Worm (Caenorhabditis elegans) whole organism, L4/young adult: Measurements from ENCODE around the gene ZC412.5.
A peak's percentile ranks its signal among the peaks of the same experiment; 100 is the strongest.

ENCODE experiments used
- W03F9.2 ChIP-seq: fragments of 150-350 bp; optimal IDR thresholded peaks from 2 replicates; lab custom pipeline; 2014; ENCODE audit warnings: missing biosample characterization, missing genetic modification characterization
- dao-5 ChIP-seq: sonication (generic microtip); optimal IDR thresholded peaks from 2 replicates; lab custom pipeline; 2016; ENCODE audit warnings: missing genotype, missing genetic modification characterization, moderate library complexity, missing compliant biosample characterization
- him-1 ChIP-seq: sonication (generic microtip); optimal IDR thresholded peaks from 2 replicates; lab custom pipeline; 2016; ENCODE audit warnings: missing genotype, missing genetic modification reagents, missing genetic modification characterization, missing compliant biosample characterization

The ZC412.5 gene

DNA sequence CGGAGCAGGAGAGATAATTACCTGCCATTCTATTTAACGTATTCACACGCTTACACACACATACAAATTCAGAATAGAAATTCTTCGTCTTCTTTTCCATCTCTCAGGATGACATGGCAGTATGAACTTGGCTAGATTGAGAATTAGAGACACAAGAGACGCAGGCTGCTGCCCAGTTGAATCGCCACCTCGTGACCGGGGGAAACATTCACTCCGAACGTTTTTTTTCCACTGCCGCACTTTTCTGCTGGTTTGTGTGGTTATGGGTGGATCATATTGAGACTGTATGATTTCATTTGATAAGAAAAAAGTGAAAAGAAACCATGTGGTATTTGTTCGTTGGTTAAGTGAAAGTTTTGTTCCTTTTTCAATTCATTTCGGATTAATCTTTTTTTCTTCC lies 25.6 kb downstream of the ZC412.5 start:
- TF ChIP-seq him-1 (tag; lab: Kevin White, UChicago): no peak
- TF ChIP-seq dao-5 (tag; lab: Kevin White, UChicago): no peak
- TF ChIP-seq W03F9.2 (tag; lab: Kevin White, UChicago): peak; percentile 64

- TF ChIP-seq him-1 (tag; lab: Kevin White, UChicago): no peak
- TF ChIP-seq dao-5 (tag; lab: Kevin White, UChicago): no peak
- peak; percentile 54 for TF ChIP-seq W03F9.2 (tag; lab: Kevin White, UChicago)
Observed at ce11 chrV:14848510-14849206, 26.6 kb downstream of the ZC412.5 start.

ce11 chrV:14847291-14847915 lies 27.9 kb downstream of the ZC412.5 start, which contains the start of gene ret-1:
ret-1 (minus strand) TSS chrV:14847413.
- TF ChIP-seq W03F9.2 (tag; lab: Kevin White, UChicago) (no peak), him-1 (tag; lab: Kevin White, UChicago) (no peak)

- TF ChIP-seq W03F9.2 (tag; lab: Kevin White, UChicago) (no peak), dao-5 (tag; lab: Kevin White, UChicago) (no peak), him-1 (tag; lab: Kevin White, UChicago) (no peak)
Observed at ce11 chrV:14841660-14842059, 33.6 kb downstream of the ZC412.5 start.

- TF ChIP-seq him-1 (tag; lab: Kevin White, UChicago) (no peak), dao-5 (tag; lab: Kevin White, UChicago) (no peak), W03F9.2 (tag; lab: Kevin White, UChicago) (no peak)
Observed at ce11 chrV:14838130-14838529, 37.1 kb downstream of the ZC412.5 start.

ce11 chrV:14835075-14835991 lies 39.9 kb downstream of the ZC412.5 start:
- TF ChIP-seq him-1 (tag; lab: Kevin White, UChicago) (no peak), dao-5 (tag; lab: Kevin White, UChicago) (no peak), W03F9.2 (tag; lab: Kevin White, UChicago) (no peak)

DNA sequence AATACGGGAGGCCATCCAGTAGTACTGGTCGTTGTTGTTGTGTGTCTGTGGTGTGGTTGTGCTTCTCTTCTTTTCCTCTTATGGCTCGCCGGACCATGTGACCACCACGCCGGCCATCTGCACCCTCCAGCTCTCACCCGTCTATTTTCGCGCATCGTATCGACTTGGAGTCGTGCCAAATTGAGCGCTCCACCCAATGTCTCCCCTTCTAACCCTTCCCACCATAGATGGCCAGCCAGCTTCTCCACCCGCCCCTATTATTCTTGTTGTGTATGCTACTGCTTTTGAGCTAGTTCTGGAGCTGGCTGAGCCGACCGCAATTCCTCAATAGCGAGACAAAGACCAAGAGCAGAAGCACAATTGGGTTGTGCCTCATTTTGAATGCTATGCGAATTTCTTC lies 42.1 kb downstream of the ZC412.5 start:
- TF ChIP-seq him-1 (tag; lab: Kevin White, UChicago) (peak; percentile 4), W03F9.2 (tag; lab: Kevin White, UChicago) (no peak), dao-5 (tag; lab: Kevin White, UChicago) (no peak)

ce11 chrV:14832789-14833187 lies 42.5 kb downstream of the ZC412.5 start:
- TF ChIP-seq dao-5 (tag; lab: Kevin White, UChicago) (no peak), W03F9.2 (tag; lab: Kevin White, UChicago) (no peak), him-1 (tag; lab: Kevin White, UChicago) (no peak)

- TF ChIP-seq him-1 (tag; lab: Kevin White, UChicago) (no peak), W03F9.2 (tag; lab: Kevin White, UChicago) (no peak), dao-5 (tag; lab: Kevin White, UChicago) (no peak)
Observed at ce11 chrV:14832121-14832788, 43.0 kb downstream of the ZC412.5 start.

- TF ChIP-seq W03F9.2 (tag; lab: Kevin White, UChicago) (no peak), him-1 (tag; lab: Kevin White, UChicago) (no peak), dao-5 (tag; lab: Kevin White, UChicago) (no peak)
Observed at ce11 chrV:14831460-14832120, 43.7 kb downstream of the ZC412.5 start.

- TF ChIP-seq dao-5 (tag; lab: Kevin White, UChicago) (no peak), him-1 (tag; lab: Kevin White, UChicago) (no peak), W03F9.2 (tag; lab: Kevin White, UChicago) (no peak)
Observed at ce11 chrV:14830267-14831175, 44.8 kb downstream of the ZC412.5 start.
